Worm (Caenorhabditis elegans) whole organism, L4/young adult: ENCODE measurements around the gene F54F7.3.

Experiments
- W03F9.2 ChIP-seq: fragments of 150-350 bp; optimal IDR thresholded peaks from 2 replicates; lab custom pipeline; 2014; ENCODE audit warnings: missing biosample characterization, missing genetic modification characterization
- dao-5 ChIP-seq: sonication (generic microtip); optimal IDR thresholded peaks from 2 replicates; lab custom pipeline; 2016; ENCODE audit warnings: missing genotype, missing genetic modification characterization, moderate library complexity, missing compliant biosample characterization
- him-1 ChIP-seq: sonication (generic microtip); optimal IDR thresholded peaks from 2 replicates; lab custom pipeline; 2016; ENCODE audit warnings: missing genotype, missing genetic modification reagents, missing genetic modification characterization, missing compliant biosample characterization

Gene F54F7.3

ce11 chrX:11816825-11817224 lies 33.2 kb downstream of the F54F7.3 start:
- TF ChIP-seq dao-5 (tag; lab: Kevin White, UChicago) (no peak), W03F9.2 (tag; lab: Kevin White, UChicago) (no peak), him-1 (tag; lab: Kevin White, UChicago) (no peak)

DNA sequence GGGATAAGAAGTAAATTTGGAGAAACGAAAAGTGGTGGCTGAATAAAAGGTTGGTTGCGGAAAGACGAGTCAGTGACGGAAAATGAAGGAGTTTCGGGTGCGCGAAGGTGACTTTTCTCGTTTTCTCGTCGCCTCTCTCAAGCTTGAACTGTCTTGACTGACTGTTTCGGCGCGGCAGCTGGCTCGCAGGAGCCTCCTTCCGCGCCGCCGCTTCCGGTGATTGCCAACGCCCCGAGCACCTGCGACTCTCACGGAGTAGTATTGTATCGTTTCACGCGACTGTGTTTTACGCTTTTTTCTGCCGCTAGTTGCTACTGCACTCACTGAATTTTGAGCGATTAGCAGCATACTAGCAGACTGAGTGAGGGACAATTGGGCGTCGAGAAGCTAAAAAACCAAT lies 35.3 kb downstream of the F54F7.3 start, which contains the start of gene C34E11.2:
Gene C34E11.2, minus strand, starts transcription at position 84 of the 400 bp plus-strand sequence.
- TF ChIP-seq dao-5 (tag; lab: Kevin White, UChicago) (no peak), W03F9.2 (tag; lab: Kevin White, UChicago) (no peak), him-1 (tag; lab: Kevin White, UChicago) (no peak)

- TF ChIP-seq him-1 (tag; lab: Kevin White, UChicago) (no peak), W03F9.2 (tag; lab: Kevin White, UChicago) (no peak), dao-5 (tag; lab: Kevin White, UChicago) (no peak)
Measured at ce11 chrX:11806175-11806853, 43.7 kb downstream of the F54F7.3 start.

ce11 chrX:11804057-11804456 lies 45.9 kb downstream of the F54F7.3 start, which contains the start of gene C34E11.4:
Gene C34E11.4, plus strand, starts transcription at chrX:11804210.
- TF ChIP-seq W03F9.2 (tag; lab: Kevin White, UChicago) (no peak), him-1 (tag; lab: Kevin White, UChicago) (no peak), dao-5 (tag; lab: Kevin White, UChicago) (no peak)
